Fruit fly (Drosophila melanogaster) whole organism, embryonic: ENCODE results near the gene Rad9.

ENCODE experiments used
- Ada2b ChIP-seq: fragments of 200-800 bp; sonication (Bioruptor generic); IDR thresholded peaks from 2 replicates; pipeline ENCODE4 v1.3.6; 2022; ENCODE audit warnings: missing biosample characterization, missing genetic modification characterization
- CG17829 ChIP-seq: fragments of 200-800 bp; optimal IDR thresholded peaks from 2 replicates; lab custom pipeline; 2019; ENCODE audit warnings: missing biosample characterization, mild to moderate bottlenecking, missing genetic modification characterization, moderate library complexity
- Kr ChIP-seq: fragments of 200-800 bp; sonication (Bioruptor generic); optimal IDR thresholded peaks from 2 replicates; lab custom pipeline; 2017; ENCODE audit warnings: missing biosample characterization, mild to moderate bottlenecking, missing genetic modification characterization
- Sox102F ChIP-seq: fragments of 200-800 bp; sonication (Bioruptor generic); optimal IDR thresholded peaks from 2 replicates; lab custom pipeline; 2018; ENCODE audit warnings: missing biosample characterization, mild to moderate bottlenecking, missing genetic modification characterization, moderate library complexity
- insv ChIP-seq, 2 experiments: fragments of 200-800 bp; sonication (Bioruptor generic); optimal IDR thresholded peaks; 3 replicates each; lab custom pipeline; 2016 to 2018; ENCODE audit warnings: missing biosample characterization in 2 of 2, missing genetic modification characterization in 2 of 2

DNA sequence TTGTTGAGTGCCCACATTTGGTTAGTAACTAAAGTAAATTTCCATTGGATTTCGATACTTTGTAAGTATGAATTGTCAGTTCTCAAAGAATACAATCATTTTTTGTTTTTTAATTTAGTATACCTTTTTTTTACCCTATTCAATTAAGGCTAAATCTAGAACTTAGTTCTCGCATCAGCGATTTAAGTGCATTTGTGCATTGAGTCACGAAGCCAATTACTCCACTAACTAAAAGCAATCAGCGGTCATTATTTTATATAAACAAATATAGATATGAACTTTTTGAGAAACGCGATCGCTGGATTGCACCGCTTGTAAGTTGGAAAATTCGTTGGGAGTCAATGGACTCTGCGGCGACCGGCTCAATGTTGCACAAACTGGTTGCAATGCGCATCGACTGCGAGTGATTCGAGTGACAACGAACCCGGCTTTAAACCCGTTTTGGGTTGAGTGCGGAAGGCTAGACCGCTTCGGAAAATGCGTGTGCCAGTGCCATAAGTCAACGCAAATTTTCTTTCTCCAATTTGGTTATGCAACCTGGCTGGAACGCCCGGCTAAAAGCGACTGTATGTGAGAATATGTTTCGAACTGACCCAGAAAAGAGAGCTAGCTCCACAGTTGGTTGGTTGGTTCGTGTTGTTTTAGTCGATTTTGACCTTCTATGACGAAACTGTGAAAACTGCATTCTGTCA is 48.3 kb downstream of the Rad9 start:
- TF ChIP-seq Sox102F (GFP tag; lab: Kevin White, UChicago) (no peak), insv (GFP tag; optimal IDR thresholded peaks at IDR 0.05; lab: Kevin White, UChicago) (no peak), CG17829 (no peak), Kr (GFP tag; lab: Kevin White, UChicago) (no peak), Ada2b (GFP tag; lab: Robert Waterston, UW) (no peak)
